Worm (Caenorhabditis elegans) whole organism, L1 larva: ENCODE data around the gene flp-28.

Source experiments
- C16A3.4 ChIP-seq: fragments of 150-350 bp; optimal IDR thresholded peaks from 2 replicates; lab custom pipeline; 2014; ENCODE audit warnings: missing biosample characterization, missing genetic modification characterization
- C34B4.2 ChIP-seq: sonication (generic microtip); optimal IDR thresholded peaks from 2 replicates; lab custom pipeline; 2017; ENCODE audit warnings: mild to moderate bottlenecking, missing genetic modification characterization, missing compliant biosample characterization
- F16B12.6 ChIP-seq: fragments of 150-350 bp; optimal IDR thresholded peaks from 2 replicates; lab custom pipeline; 2014; ENCODE audit warnings: missing biosample characterization, missing genetic modification characterization
- Y116A8C.19 ChIP-seq: sonication (generic microtip); optimal IDR thresholded peaks from 2 replicates; lab custom pipeline; 2016; ENCODE audit warnings: missing compliant biosample characterization, missing genetic modification characterization, borderline replicate concordance
- aha-1 ChIP-seq: fragments of 150-350 bp; optimal IDR thresholded peaks from 2 replicates; lab custom pipeline; 2014; ENCODE audit warnings: missing biosample characterization, missing genetic modification characterization
- alr-1 ChIP-seq: fragments of 200-800 bp; sonication (Bioruptor generic); optimal IDR thresholded peaks from 2 replicates; lab custom pipeline; 2018; ENCODE audit warnings: borderline replicate concordance, mild to moderate bottlenecking, missing genetic modification characterization, missing compliant biosample characterization
- blmp-1 ChIP-seq: fragments of 150-350 bp; optimal IDR thresholded peaks from 2 replicates; lab custom pipeline; 2014; ENCODE audit warnings: missing biosample characterization, missing genetic modification characterization
- ceh-63 ChIP-seq: fragments of 200-800 bp; sonication (Bioruptor generic); optimal IDR thresholded peaks from 2 replicates; lab custom pipeline; 2018; ENCODE audit warnings: mild to moderate bottlenecking, missing genetic modification characterization, missing compliant biosample characterization
- dsc-1 ChIP-seq: sonication (generic microtip); optimal IDR thresholded peaks from 2 replicates; lab custom pipeline; 2016; ENCODE audit warnings: mild to moderate bottlenecking, missing genetic modification characterization, missing compliant biosample characterization
- efl-1 ChIP-seq, 4 experiments: fragments of 150-350 bp; optimal IDR thresholded peaks in 3 of 4; peaks in 1 of 4; 1 replicate in 1 of 4; 2 replicates in 3 of 4; lab custom pipeline; 2014; ENCODE audit warnings: missing biosample characterization in 2 of 4, missing genetic modification characterization in 2 of 4, missing genetic modification reagents in 2 of 4
- elt-2 ChIP-seq: sonication (generic microtip); optimal IDR thresholded peaks from 2 replicates; lab custom pipeline; 2016; ENCODE audit warnings: missing genetic modification characterization, mild to moderate bottlenecking, inconsistent platforms, missing compliant biosample characterization, missing genetic modification reagents
- fkh-4 ChIP-seq: sonication (generic microtip); optimal IDR thresholded peaks from 2 replicates; lab custom pipeline; 2016; ENCODE audit warnings: missing compliant biosample characterization, missing genetic modification characterization, borderline replicate concordance
- fkh-8 ChIP-seq: sonication (generic microtip); optimal IDR thresholded peaks from 2 replicates; lab custom pipeline; 2016; ENCODE audit warnings: mild to moderate bottlenecking, missing genetic modification characterization, missing compliant biosample characterization
- fos-1 ChIP-seq: fragments of 150-350 bp; optimal IDR thresholded peaks from 2 replicates; lab custom pipeline; 2014; ENCODE audit warnings: missing biosample characterization, missing genetic modification characterization
- grh-1 ChIP-seq: fragments of 200-800 bp; sonication (Bioruptor generic); IDR thresholded peaks from 2 replicates; pipeline ENCODE4 v1.3.6; 2022; ENCODE audit warnings: missing genetic modification reagents, missing genetic modification characterization, missing compliant biosample characterization
- hlh-4 ChIP-seq: sonication (generic microtip); optimal IDR thresholded peaks from 2 replicates; lab custom pipeline; 2016; ENCODE audit warnings: mild to moderate bottlenecking, missing genetic modification characterization, missing compliant biosample characterization
- jun-1 ChIP-seq: fragments of 150-350 bp; optimal IDR thresholded peaks from 2 replicates; lab custom pipeline; 2014; ENCODE audit warnings: missing biosample characterization, missing genetic modification reagents, missing genetic modification characterization
- lin-13 ChIP-seq: fragments of 150-350 bp; optimal IDR thresholded peaks from 2 replicates; lab custom pipeline; 2014; ENCODE audit warnings: missing biosample characterization, missing genetic modification reagents, missing genetic modification characterization
- lin-14 ChIP-seq: fragments of 200-800 bp; sonication (Bioruptor generic); optimal IDR thresholded peaks from 2 replicates; lab custom pipeline; 2018; ENCODE audit warnings: mild to moderate bottlenecking, missing genetic modification characterization, moderate library complexity, missing compliant biosample characterization
- lin-15B ChIP-seq: fragments of 150-350 bp; sonication (generic microtip); optimal IDR thresholded peaks from 3 replicates; lab custom pipeline; 2014; ENCODE audit warnings: missing biosample characterization, missing genetic modification characterization
- lin-35 ChIP-seq, 2 experiments: fragments of 150-350 bp; optimal IDR thresholded peaks; 2 replicates each; lab custom pipeline; 2014; ENCODE audit warnings: missing biosample characterization in 2 of 2, missing genetic modification characterization in 2 of 2, missing genetic modification reagents in 2 of 2
- lir-3 ChIP-seq: sonication (generic microtip); optimal IDR thresholded peaks from 2 replicates; lab custom pipeline; 2016; ENCODE audit warnings: mild to moderate bottlenecking, missing genetic modification characterization, moderate library complexity, missing compliant biosample characterization; ENCODE audit not compliant: poor library complexity
- lsy-2 ChIP-seq, 2 experiments: fragments of 150-350 bp; optimal IDR thresholded peaks; 2 replicates each; lab custom pipeline; 2014; ENCODE audit warnings: missing biosample characterization in 2 of 2, missing genetic modification characterization in 2 of 2
- mab-9 ChIP-seq: fragments of 200-800 bp; sonication (Bioruptor generic); IDR thresholded peaks from 2 replicates; pipeline ENCODE4 v1.3.6; 2022; ENCODE audit warnings: missing genetic modification reagents, missing genetic modification characterization, missing compliant biosample characterization
- mdl-1 ChIP-seq, 2 experiments: fragments of 150-350 bp; optimal IDR thresholded peaks; 2 replicates each; lab custom pipeline; 2014 to 2017; ENCODE audit warnings: missing biosample characterization in 2 of 2, missing genetic modification characterization in 2 of 2, inconsistent platforms in 1 of 2
- nhr-11 ChIP-seq: fragments of 150-350 bp; optimal IDR thresholded peaks from 2 replicates; lab custom pipeline; 2014; ENCODE audit warnings: missing biosample characterization, missing genetic modification characterization
- nhr-19 ChIP-seq: fragments of 200-800 bp; sonication (Bioruptor generic); conservative IDR thresholded peaks from 2 replicates; pipeline ENCODE4 v1.3.6; 2022; ENCODE audit warnings: missing genetic modification characterization, missing compliant biosample characterization
- nhr-237 ChIP-seq: fragments of 150-350 bp; optimal IDR thresholded peaks from 2 replicates; lab custom pipeline; 2014; ENCODE audit warnings: missing biosample characterization, missing genetic modification characterization
- nhr-28 ChIP-seq: fragments of 150-350 bp; optimal IDR thresholded peaks from 2 replicates; lab custom pipeline; 2014; ENCODE audit warnings: missing biosample characterization, missing genetic modification characterization
- nhr-47 ChIP-seq: sonication (generic microtip); optimal IDR thresholded peaks from 2 replicates; lab custom pipeline; 2016; ENCODE audit warnings: mild to moderate bottlenecking, missing genetic modification characterization, moderate library complexity, missing compliant biosample characterization
- pag-3 ChIP-seq: sonication (generic microtip); optimal IDR thresholded peaks from 2 replicates; lab custom pipeline; 2017; ENCODE audit warnings: missing genetic modification characterization, mild to moderate bottlenecking, missing compliant biosample characterization, antibody characterized with exemption, borderline replicate concordance; ENCODE audit not compliant: insufficient read depth
- pqm-1 ChIP-seq: sonication (generic microtip); optimal IDR thresholded peaks from 3 replicates; lab custom pipeline; 2017; ENCODE audit warnings: missing biosample characterization, missing genetic modification characterization
- skn-1 ChIP-seq: fragments of 150-350 bp; optimal IDR thresholded peaks from 2 replicates; lab custom pipeline; 2014; ENCODE audit warnings: missing biosample characterization, missing genetic modification characterization
- snpc-4 ChIP-seq: fragments of 150-350 bp; optimal IDR thresholded peaks from 2 replicates; lab custom pipeline; 2014; ENCODE audit warnings: missing biosample characterization, missing genetic modification characterization
- snu-23 ChIP-seq: sonication (generic microtip); optimal IDR thresholded peaks from 2 replicates; lab custom pipeline; 2016; ENCODE audit warnings: missing genetic modification characterization, missing compliant biosample characterization
- sox-4 ChIP-seq: sonication (generic microtip); optimal IDR thresholded peaks from 2 replicates; lab custom pipeline; 2016; ENCODE audit warnings: missing genetic modification characterization, missing compliant biosample characterization
- sptf-1 ChIP-seq: fragments of 150-350 bp; optimal IDR thresholded peaks from 2 replicates; lab custom pipeline; 2014; ENCODE audit warnings: missing biosample characterization, missing genetic modification characterization
- unc-130 ChIP-seq: fragments of 150-350 bp; optimal IDR thresholded peaks from 2 replicates; lab custom pipeline; 2017; ENCODE audit warnings: missing biosample characterization, missing genetic modification characterization, inconsistent platforms
- unc-30 ChIP-seq: sonication (generic microtip); optimal IDR thresholded peaks from 2 replicates; lab custom pipeline; 2017; ENCODE audit warnings: missing biosample characterization, missing genetic modification characterization
- xbp-1 ChIP-seq: sonication (generic microtip); optimal IDR thresholded peaks from 2 replicates; lab custom pipeline; 2016; ENCODE audit warnings: missing genetic modification characterization, missing compliant biosample characterization
- zip-4 ChIP-seq: fragments of 200-800 bp; sonication (Bioruptor generic); optimal IDR thresholded peaks from 2 replicates; lab custom pipeline; 2018; ENCODE audit warnings: mild to moderate bottlenecking, missing genetic modification characterization, moderate library complexity, missing compliant biosample characterization
- ztf-11 ChIP-seq, 2 experiments: sonication (generic microtip); optimal IDR thresholded peaks; 2 replicates each; lab custom pipeline; 2016 to 2017; ENCODE audit warnings: missing genetic modification characterization in 2 of 2, missing biosample characterization in 1 of 2, missing compliant biosample characterization in 1 of 2

The flp-28 gene

ce11 chrX:10084050-10084672 is 3.6 kb downstream of the flp-28 start, which contains the start of gene W07E11.1 (continued):
- TF ChIP-seq nhr-19 (GFP tag; lab: Robert Waterston, UW) (peak; percentile 44; the same call in 1 of the 2 replicates), dsc-1 (tag; lab: Kevin White, UChicago) (no peak), snpc-4 (tag; lab: Kevin White, UChicago) (no peak), sox-4 (tag; lab: Kevin White, UChicago) (no peak), fkh-8 (no peak), lsy-2 (tag; optimal IDR thresholded peaks at IDR 0.05; lab: Kevin White, UChicago) (peak in 1 of 2 experiments; percentile 17), skn-1 (tag; lab: Kevin White, UChicago) (no peak), pag-3 (tag; lab: Kevin White, UChicago) (no peak), alr-1 (no peak), pqm-1 (tag; lab: Kevin White, UChicago) (no peak), lin-35 (GFP tag; optimal IDR thresholded peaks at IDR 0.05; lab: Kevin White, UChicago) (peak in 1 of 2 experiments; percentile 66), jun-1 (tag; lab: Kevin White, UChicago) (no peak), mab-9 (GFP tag; lab: Robert Waterston, UW) (no peak), unc-130 (tag; lab: Kevin White, UChicago) (no peak), lin-13 (no peak), snu-23 (GFP tag; lab: Kevin White, UChicago) (peak; percentile 2), nhr-28 (tag; lab: Kevin White, UChicago) (no peak), nhr-11 (tag; lab: Kevin White, UChicago) (no peak), fos-1 (tag; lab: Kevin White, UChicago) (no peak), C16A3.4 (no peak), zip-4 (GFP tag; lab: Kevin White, UChicago) (no peak), aha-1 (tag; lab: Kevin White, UChicago) (no peak), elt-2 (tag; lab: Kevin White, UChicago) (peak; percentile 98), lin-15B (no peak), ceh-63 (GFP tag; lab: Kevin White, UChicago) (no peak), ztf-11 (tag; optimal IDR thresholded peaks at IDR 0.05; lab: Kevin White, UChicago) (no peak), grh-1 (GFP tag; lab: Robert Waterston, UW) (no peak), Y116A8C.19 (tag; lab: Kevin White, UChicago) (no peak), xbp-1 (no peak), unc-30 (tag; lab: Kevin White, UChicago) (no peak), mdl-1 (tag; optimal IDR thresholded peaks at IDR 0.05; lab: Kevin White, UChicago) (peak in 1 of 2 experiments; percentile 39), fkh-4 (no peak), hlh-4 (tag; lab: Kevin White, UChicago) (no peak), blmp-1 (peak; percentile 35), F16B12.6 (tag; lab: Kevin White, UChicago) (no peak)

- TF ChIP-seq lin-14 (GFP tag; lab: Kevin White, UChicago) (no peak), efl-1 (optimal IDR thresholded peaks at IDR 0.05; lab: Kevin White, UChicago) (no peak), efl-1 (GFP tag; optimal IDR thresholded peaks at IDR 0.05 in 1 of 2; lab: Kevin White, UChicago) (peak in 1 of 2 experiments; percentile 7)
Observed at ce11 chrX:10083272-10083671, 4.5 kb downstream of the flp-28 start.

ce11 chrX:10081077-10081476 is 6.7 kb downstream of the flp-28 start:
- TF ChIP-seq C34B4.2 (no peak), lir-3 (tag; lab: Kevin White, UChicago) (no peak), nhr-47 (tag; lab: Kevin White, UChicago) (no peak), efl-1 (optimal IDR thresholded peaks at IDR 0.05; lab: Kevin White, UChicago) (no peak), efl-1 (GFP tag; optimal IDR thresholded peaks at IDR 0.05 in 1 of 2; lab: Kevin White, UChicago) (no peak), pag-3 (tag; lab: Kevin White, UChicago) (no peak), sptf-1 (tag; lab: Kevin White, UChicago) (no peak), nhr-237 (tag; lab: Kevin White, UChicago) (no peak), C16A3.4 (no peak), mdl-1 (tag; optimal IDR thresholded peaks at IDR 0.05; lab: Kevin White, UChicago) (no peak), hlh-4 (tag; lab: Kevin White, UChicago) (no peak), F16B12.6 (tag; lab: Kevin White, UChicago) (no peak), Y116A8C.19 (tag; lab: Kevin White, UChicago) (no peak), unc-130 (tag; lab: Kevin White, UChicago) (no peak), alr-1 (no peak)
